Worm (Caenorhabditis elegans) whole organism, L4 larva: Measurements from ENCODE around the gene str-153.
A peak's percentile ranks its signal among the peaks of the same experiment; 100 is the strongest.

ENCODE experiments used
- F26F4.8 ChIP-seq: fragments of 200-800 bp; sonication (Bioruptor generic); conservative IDR thresholded peaks from 2 replicates; pipeline ENCODE4 v1.3.6; 2022; ENCODE audit warnings: missing genetic modification characterization, missing compliant biosample characterization
- F37D6.2 ChIP-seq: sonication (generic microtip); optimal IDR thresholded peaks from 2 replicates; lab custom pipeline; 2016; ENCODE audit warnings: mild to moderate bottlenecking, missing genetic modification characterization, missing compliant biosample characterization
- Y105C5A.15 ChIP-seq: fragments of 200-800 bp; sonication (Bioruptor generic); IDR thresholded peaks from 2 replicates; pipeline ENCODE4 v1.3.6; 2022; ENCODE audit warnings: missing genetic modification characterization, missing compliant biosample characterization
- Y48G9A.11 ChIP-seq: fragments of 200-800 bp; sonication (Bioruptor generic); IDR thresholded peaks from 2 replicates; pipeline ENCODE4 v1.3.6; 2022; ENCODE audit warnings: missing genetic modification reagents, missing genetic modification characterization, missing compliant biosample characterization
- Y75B8A.6 ChIP-seq: fragments of 200-800 bp; sonication (Bioruptor generic); IDR thresholded peaks from 2 replicates; pipeline ENCODE4 v1.3.6; 2022; ENCODE audit warnings: missing genetic modification reagents, missing genetic modification characterization, missing compliant biosample characterization
- aly-2 ChIP-seq: sonication (generic microtip); optimal IDR thresholded peaks from 2 replicates; lab custom pipeline; 2018; ENCODE audit warnings: missing biosample characterization, missing genetic modification characterization
- attf-4 ChIP-seq: sonication (generic microtip); optimal IDR thresholded peaks from 3 replicates; lab custom pipeline; 2017; ENCODE audit warnings: missing biosample characterization, missing genetic modification characterization
- ceh-32 ChIP-seq: sonication (generic microtip); optimal IDR thresholded peaks from 2 replicates; lab custom pipeline; 2016; ENCODE audit warnings: mild to moderate bottlenecking, missing genetic modification characterization, missing compliant biosample characterization; ENCODE audit not compliant: poor library complexity
- ceh-44 ChIP-seq: fragments of 200-800 bp; sonication (Bioruptor generic); IDR thresholded peaks from 2 replicates; pipeline ENCODE4 v1.3.6; 2022; ENCODE audit warnings: missing genetic modification reagents, missing genetic modification characterization, missing compliant biosample characterization
- daf-12 ChIP-seq: fragments of 150-350 bp; optimal IDR thresholded peaks from 2 replicates; lab custom pipeline; 2014; ENCODE audit warnings: missing biosample characterization, missing genetic modification reagents, missing genetic modification characterization
- dmd-8 ChIP-seq: fragments of 200-800 bp; sonication (Bioruptor generic); IDR thresholded peaks from 2 replicates; pipeline ENCODE4 v1.3.6; 2022; ENCODE audit warnings: missing genetic modification characterization, missing compliant biosample characterization
- dmd-9 ChIP-seq: fragments of 200-800 bp; sonication (Bioruptor generic); IDR thresholded peaks from 2 replicates; pipeline ENCODE4 v1.3.6; 2022; ENCODE audit warnings: missing genetic modification reagents, missing genetic modification characterization, missing compliant biosample characterization
- duxl-1 ChIP-seq: sonication (generic microtip); optimal IDR thresholded peaks from 2 replicates; lab custom pipeline; 2016; ENCODE audit warnings: mild to moderate bottlenecking, missing genetic modification characterization, moderate library complexity, missing compliant biosample characterization; ENCODE audit not compliant: poor library complexity
- dve-1 ChIP-seq: sonication (generic microtip); optimal IDR thresholded peaks from 2 replicates; lab custom pipeline; 2017; ENCODE audit warnings: antibody characterized with exemption, mild to moderate bottlenecking, missing genetic modification characterization, missing compliant biosample characterization; ENCODE audit not compliant: insufficient read depth
- egl-27 ChIP-seq: sonication (generic microtip); optimal IDR thresholded peaks from 3 replicates; lab custom pipeline; 2017; ENCODE audit warnings: missing biosample characterization, missing genetic modification reagents, missing genetic modification characterization
- egl-43 ChIP-seq: fragments of 200-800 bp; sonication (Bioruptor generic); IDR thresholded peaks from 2 replicates; pipeline ENCODE4 v1.3.6; 2022; ENCODE audit warnings: missing genetic modification reagents, missing genetic modification characterization, missing compliant biosample characterization
- hlh-11 ChIP-seq: fragments of 200-800 bp; sonication (Bioruptor generic); optimal IDR thresholded peaks from 2 replicates; lab custom pipeline; 2018; ENCODE audit warnings: mild to moderate bottlenecking, missing genetic modification characterization, missing compliant biosample characterization
- hlh-30 ChIP-seq: sonication (generic microtip); optimal IDR thresholded peaks from 2 replicates; lab custom pipeline; 2017; ENCODE audit warnings: antibody characterized with exemption, mild to moderate bottlenecking, missing genetic modification characterization, missing compliant biosample characterization; ENCODE audit not compliant: insufficient read depth
- hmg-1.1 ChIP-seq: fragments of 200-800 bp; sonication (Bioruptor generic); IDR thresholded peaks from 2 replicates; pipeline ENCODE4 v1.3.6; 2022; ENCODE audit warnings: missing genetic modification reagents, missing genetic modification characterization, missing compliant biosample characterization
- jun-1 ChIP-seq: fragments of 150-350 bp; optimal IDR thresholded peaks from 2 replicates; lab custom pipeline; 2014; ENCODE audit warnings: missing biosample characterization, missing genetic modification reagents, missing genetic modification characterization
- lim-7 ChIP-seq: fragments of 200-800 bp; sonication (Bioruptor generic); IDR thresholded peaks from 2 replicates; pipeline ENCODE4 v1.3.6; 2022; ENCODE audit warnings: missing genetic modification characterization, missing compliant biosample characterization
- lin-13 ChIP-seq: fragments of 150-350 bp; optimal IDR thresholded peaks from 2 replicates; lab custom pipeline; 2014; ENCODE audit warnings: missing biosample characterization, missing genetic modification reagents, missing genetic modification characterization
- lin-15B ChIP-seq: fragments of 150-350 bp; sonication (generic microtip); optimal IDR thresholded peaks from 3 replicates; lab custom pipeline; 2014; ENCODE audit warnings: missing biosample characterization, missing genetic modification characterization
- lin-39 ChIP-seq: fragments of 150-350 bp; optimal IDR thresholded peaks from 2 replicates; lab custom pipeline; 2014; ENCODE audit warnings: missing biosample characterization, missing genetic modification reagents, missing genetic modification characterization
- lsy-2 ChIP-seq, 2 experiments: fragments of 150-350 bp in 1 of 2; sonication (generic microtip) in 1 of 2; optimal IDR thresholded peaks; 2 replicates each; lab custom pipeline; 2014 to 2017; ENCODE audit warnings: missing biosample characterization in 2 of 2, missing genetic modification characterization in 2 of 2
- mdt-29 ChIP-seq: fragments of 200-800 bp; sonication (Bioruptor generic); IDR thresholded peaks from 2 replicates; pipeline ENCODE4 v1.3.6; 2022; ENCODE audit warnings: missing genetic modification reagents, missing genetic modification characterization, missing compliant biosample characterization
- mxl-2 ChIP-seq: fragments of 200-800 bp; sonication (Bioruptor generic); conservative IDR thresholded peaks from 2 replicates; pipeline ENCODE4 v1.3.6; 2022; ENCODE audit warnings: missing genetic modification reagents, missing genetic modification characterization, missing compliant biosample characterization
- mxl-3 ChIP-seq: fragments of 200-800 bp; sonication (Bioruptor generic); optimal IDR thresholded peaks from 2 replicates; lab custom pipeline; 2018; ENCODE audit warnings: mild to moderate bottlenecking, missing genetic modification characterization, missing compliant biosample characterization
- nhr-102 ChIP-seq: sonication (generic microtip); optimal IDR thresholded peaks from 2 replicates; lab custom pipeline; 2016; ENCODE audit warnings: mild to moderate bottlenecking, missing genetic modification characterization, moderate library complexity, missing compliant biosample characterization
- nhr-25 ChIP-seq: sonication (generic microtip); optimal IDR thresholded peaks from 2 replicates; lab custom pipeline; 2017; ENCODE audit warnings: missing genetic modification characterization, mild to moderate bottlenecking, missing compliant biosample characterization, antibody characterized with exemption, moderate library complexity, borderline replicate concordance; ENCODE audit not compliant: insufficient read depth
- nhr-28 ChIP-seq: fragments of 150-350 bp; optimal IDR thresholded peaks from 2 replicates; lab custom pipeline; 2014; ENCODE audit warnings: missing biosample characterization, missing genetic modification characterization
- nhr-41 ChIP-seq: fragments of 200-800 bp; sonication (Bioruptor generic); IDR thresholded peaks from 2 replicates; pipeline ENCODE4 v1.3.6; 2022; ENCODE audit warnings: missing genetic modification reagents, missing genetic modification characterization, missing compliant biosample characterization
- nhr-48 ChIP-seq: sonication (generic microtip); optimal IDR thresholded peaks from 2 replicates; lab custom pipeline; 2016; ENCODE audit warnings: mild to moderate bottlenecking, missing genetic modification characterization, missing compliant biosample characterization
- nhr-6 ChIP-seq: fragments of 150-350 bp; optimal IDR thresholded peaks from 2 replicates; lab custom pipeline; 2014; ENCODE audit warnings: missing biosample characterization, missing genetic modification characterization
- pqm-1 ChIP-seq: sonication (generic microtip); optimal IDR thresholded peaks from 2 replicates; lab custom pipeline; 2017; ENCODE audit warnings: missing biosample characterization, missing genetic modification characterization
- sdz-12 ChIP-seq: fragments of 200-800 bp; sonication (Bioruptor generic); optimal IDR thresholded peaks from 2 replicates; lab custom pipeline; 2018; ENCODE audit warnings: mild to moderate bottlenecking, missing genetic modification characterization, missing compliant biosample characterization
- snpc-1.2 ChIP-seq: fragments of 200-800 bp; sonication (Bioruptor generic); IDR thresholded peaks from 2 replicates; pipeline ENCODE4 v1.3.6; 2022; ENCODE audit warnings: missing genetic modification reagents, missing genetic modification characterization, missing compliant biosample characterization
- snpc-4 ChIP-seq: fragments of 150-350 bp; optimal IDR thresholded peaks from 2 replicates; lab custom pipeline; 2014; ENCODE audit warnings: missing biosample characterization, missing genetic modification characterization
- spr-1 ChIP-seq: sonication (generic microtip); optimal IDR thresholded peaks from 2 replicates; lab custom pipeline; 2016; ENCODE audit warnings: mild to moderate bottlenecking, missing genetic modification characterization, missing compliant biosample characterization
- spr-3 ChIP-seq: fragments of 200-800 bp; sonication (Bioruptor generic); optimal IDR thresholded peaks from 2 replicates; lab custom pipeline; 2018; ENCODE audit warnings: mild to moderate bottlenecking, missing genetic modification characterization, missing compliant biosample characterization
- tag-97 ChIP-seq: fragments of 200-800 bp; sonication (Bioruptor generic); IDR thresholded peaks from 2 replicates; pipeline ENCODE4 v1.3.6; 2022; ENCODE audit warnings: missing genetic modification characterization, missing compliant biosample characterization
- unc-39 ChIP-seq: sonication (generic microtip); optimal IDR thresholded peaks from 2 replicates; lab custom pipeline; 2017; ENCODE audit warnings: missing biosample characterization, missing genetic modification characterization
- unc-62 ChIP-seq, 3 experiments: fragments of 150-350 bp in 1 of 3; sonication (generic microtip); optimal IDR thresholded peaks in 2 of 3; peaks in 1 of 3; 1 replicate in 1 of 3; 2 replicates in 2 of 3; lab custom pipeline; 2014 to 2017; ENCODE audit warnings: missing biosample characterization in 3 of 3, missing genetic modification characterization in 3 of 3, missing genetic modification reagents in 3 of 3, missing genotype in 1 of 3
- zip-2 ChIP-seq: fragments of 150-350 bp; optimal IDR thresholded peaks from 2 replicates; lab custom pipeline; 2014; ENCODE audit warnings: missing biosample characterization, missing genetic modification characterization
- ztf-11 ChIP-seq: fragments of 150-350 bp; optimal IDR thresholded peaks from 2 replicates; lab custom pipeline; 2014; ENCODE audit warnings: missing biosample characterization, missing genetic modification characterization
- ztf-7 ChIP-seq: fragments of 150-350 bp; optimal IDR thresholded peaks from 2 replicates; lab custom pipeline; 2014; ENCODE audit warnings: missing biosample characterization, missing genetic modification characterization

Gene str-153

DNA sequence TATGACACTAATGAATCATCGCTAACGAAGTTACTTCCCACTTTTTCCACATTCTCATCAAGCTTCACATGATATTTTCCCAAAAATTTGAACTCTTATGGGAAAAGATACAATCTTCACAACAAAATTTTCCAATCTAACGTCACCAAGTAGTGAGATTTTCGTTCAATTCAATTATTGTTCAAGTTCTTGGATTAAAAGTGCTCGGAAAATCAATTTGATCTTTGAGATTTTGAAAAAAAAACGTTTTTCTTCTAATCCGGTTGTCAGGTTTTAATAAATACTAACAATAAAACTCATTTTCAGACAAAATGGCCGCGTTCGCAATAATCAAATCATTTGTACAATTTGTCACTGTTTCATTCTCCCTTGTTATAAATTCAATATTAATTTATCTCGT is at the start of gene str-153:
str-153 (plus strand) TSS at position 301 of the 400 bp plus-strand sequence.
- TF ChIP-seq spr-3 (GFP tag; lab: Kevin White, UChicago) (no peak), unc-62 (GFP tag; optimal IDR thresholded peaks at IDR 0.05 in 1 of 2; lab: Kevin White, UChicago) (peak in 1 of 2 experiments; percentile 4), unc-62 (tag; optimal IDR thresholded peaks at IDR 0.05; lab: Kevin White, UChicago) (no peak), hlh-30 (tag; lab: Kevin White, UChicago) (no peak), ztf-11 (tag; lab: Kevin White, UChicago) (no peak), hmg-1.1 (GFP tag; lab: Robert Waterston, UW) (no peak), lin-39 (tag; lab: Kevin White, UChicago) (no peak), aly-2 (tag; lab: Kevin White, UChicago) (no peak), lim-7 (GFP tag; lab: Robert Waterston, UW) (no peak)

DNA sequence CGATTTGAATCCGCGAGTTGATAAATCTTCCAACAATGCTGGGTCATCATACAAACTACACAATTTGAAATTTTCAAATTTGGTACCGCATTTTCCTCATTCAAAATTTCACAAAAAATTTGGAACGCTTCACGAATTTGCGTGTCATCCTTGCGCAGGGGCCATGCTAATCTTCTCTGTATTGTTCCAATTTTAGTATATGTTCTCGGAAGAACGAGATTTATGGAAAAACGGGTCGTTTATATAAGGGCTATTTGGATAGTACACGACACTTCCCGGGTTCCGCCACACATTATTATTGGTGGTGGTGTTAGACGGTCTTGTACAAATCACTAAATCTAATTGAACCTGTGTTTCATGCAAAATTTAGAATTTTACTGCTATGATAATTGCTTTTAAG is 48.8 kb upstream of the str-153 start:
- TF ChIP-seq F26F4.8 (peak; percentile 66; the same call in 1 of the 2 replicates), hmg-1.1 (GFP tag; lab: Robert Waterston, UW) (no peak), spr-1 (no peak), Y105C5A.15 (GFP tag; lab: Robert Waterston, UW) (no peak), snpc-1.2 (peak; percentile 96), tag-97 (GFP tag; lab: Robert Waterston, UW) (no peak), egl-43 (GFP tag; lab: Robert Waterston, UW) (no peak), jun-1 (no peak), ceh-32 (tag; lab: Kevin White, UChicago) (no peak), dmd-9 (GFP tag; lab: Robert Waterston, UW) (no peak)
- TF ChIP-seq, all 104 proteins: peak for 2

DNA sequence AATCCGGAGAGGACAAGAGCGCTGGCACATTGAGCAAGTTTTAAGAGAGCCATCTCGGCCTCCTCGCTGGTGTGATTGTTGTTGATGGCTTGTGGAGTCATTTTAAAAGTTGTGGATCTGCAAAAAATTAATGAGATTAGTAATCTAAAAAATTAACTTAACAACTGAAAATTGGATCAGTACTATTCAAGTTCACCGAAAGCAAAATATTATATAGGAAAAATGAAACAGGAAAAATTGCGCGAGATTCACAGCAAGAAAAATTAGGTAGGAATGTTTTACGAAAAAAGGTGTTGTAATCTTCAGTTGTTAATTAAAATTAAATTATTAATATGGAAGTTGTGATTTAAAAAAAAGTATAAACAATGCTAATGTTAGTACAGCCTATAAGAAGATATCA is 46.9 kb upstream of the str-153 start, which contains the start of gene T08B6.1:
T08B6.1 (minus strand) TSS at position 101 of the 400 bp plus-strand sequence.
- no peak for TF ChIP-seq nhr-28 (tag; lab: Kevin White, UChicago)
- TF ChIP-seq Y75B8A.6, result no peak
- no peak for TF ChIP-seq attf-4
- TF ChIP-seq snpc-4 (tag; lab: Kevin White, UChicago), result no peak
- TF ChIP-seq Y105C5A.15 (GFP tag; lab: Robert Waterston, UW), result no peak
- TF ChIP-seq dve-1, result no peak
- no peak for TF ChIP-seq nhr-6 (tag; lab: Kevin White, UChicago)
- no peak for TF ChIP-seq mdt-29
- TF ChIP-seq hlh-30 (tag; lab: Kevin White, UChicago), result no peak
- no peak for TF ChIP-seq daf-12 (tag; lab: Kevin White, UChicago)
- TF ChIP-seq unc-39, result no peak
- no peak for TF ChIP-seq sdz-12 (GFP tag; lab: Kevin White, UChicago)
- TF ChIP-seq nhr-41, result no peak
- no peak for TF ChIP-seq zip-2 (tag; lab: Kevin White, UChicago)
- TF ChIP-seq dmd-8 (GFP tag; lab: Robert Waterston, UW), result no peak
- no peak for TF ChIP-seq nhr-48 (tag; lab: Kevin White, UChicago)

DNA sequence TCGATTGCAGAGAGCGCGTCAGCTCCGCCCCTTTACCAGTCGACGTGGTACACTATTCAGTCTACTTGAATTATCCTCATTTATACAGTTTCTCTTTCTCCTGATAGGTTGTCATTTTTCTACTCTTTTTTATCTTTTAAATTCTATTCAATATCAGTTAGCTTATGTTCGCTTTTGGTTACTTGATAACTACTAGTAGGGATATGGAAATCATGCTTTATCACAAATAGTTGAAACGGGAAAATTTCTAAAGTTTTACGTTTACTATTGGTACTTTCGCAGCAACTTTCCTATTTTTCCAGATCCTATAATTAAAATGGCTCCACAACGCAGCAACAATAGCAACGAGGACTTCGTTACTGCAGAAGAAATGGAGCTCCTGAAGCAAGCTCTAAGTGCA is 44.6 kb upstream of the str-153 start, which contains the start of gene sgnh-1:
sgnh-1 (plus strand) TSS at position 301 of the 400 bp plus-strand sequence.
- TF ChIP-seq pqm-1 (tag; lab: Kevin White, UChicago) (no peak), ztf-7 (tag; lab: Kevin White, UChicago) (no peak), hlh-11 (tag; lab: Kevin White, UChicago) (no peak), lin-13 (GFP tag; lab: Kevin White, UChicago) (no peak), egl-27 (tag; lab: Kevin White, UChicago) (no peak), ceh-44 (GFP tag; lab: Robert Waterston, UW) (no peak), Y48G9A.11 (GFP tag; lab: Robert Waterston, UW) (no peak), duxl-1 (tag; lab: Kevin White, UChicago) (no peak), nhr-25 (tag; lab: Kevin White, UChicago) (no peak), lim-7 (GFP tag; lab: Robert Waterston, UW) (no peak), nhr-48 (tag; lab: Kevin White, UChicago) (no peak), F26F4.8 (no peak), lin-15B (tag; lab: Kevin White, UChicago) (no peak), F37D6.2 (tag; lab: Kevin White, UChicago) (no peak), lsy-2 (tag; optimal IDR thresholded peaks at IDR 0.05; lab: Kevin White, UChicago) (no peak), nhr-102 (tag; lab: Kevin White, UChicago) (no peak), mxl-3 (no peak), lin-39 (tag; lab: Kevin White, UChicago) (no peak), mxl-2 (GFP tag; lab: Robert Waterston, UW) (no peak)
